Fruit fly (Drosophila melanogaster) whole organism, embryonic: ENCODE results near the gene Nckx30C.

ENCODE experiments used
- Atf-2 ChIP-seq: fragments of 200-800 bp; sonication (Bioruptor generic); optimal IDR thresholded peaks from 2 replicates; lab custom pipeline; 2016; ENCODE audit warnings: missing biosample characterization, missing genetic modification characterization
- CG10274 ChIP-seq: fragments of 200-800 bp; sonication (Bioruptor generic); optimal IDR thresholded peaks from 3 replicates; lab custom pipeline; 2017; ENCODE audit warnings: missing biosample characterization, mild to moderate bottlenecking, missing genetic modification characterization
- CG11398 ChIP-seq: fragments of 200-800 bp; sonication (Bioruptor generic); optimal IDR thresholded peaks from 2 replicates; lab custom pipeline; 2016; ENCODE audit warnings: missing biosample characterization, missing genetic modification characterization
- CG11456 ChIP-seq: fragments of 200-800 bp; sonication (Bioruptor generic); IDR thresholded peaks from 3 replicates; pipeline ENCODE4 v1.3.6; 2022; ENCODE audit warnings: missing biosample characterization, missing genetic modification characterization
- CG12769 ChIP-seq: fragments of 200-800 bp; sonication (Bioruptor generic); optimal IDR thresholded peaks from 2 replicates; lab custom pipeline; 2019; ENCODE audit warnings: missing biosample characterization, mild to moderate bottlenecking, missing genetic modification characterization, moderate library complexity
- CG14860 ChIP-seq: fragments of 200-800 bp; sonication (Bioruptor generic); IDR thresholded peaks from 3 replicates; pipeline ENCODE4 v1.3.6; 2022; ENCODE audit warnings: missing biosample characterization, missing genetic modification characterization; ENCODE audit not compliant: partially characterized antibody
- CG15514 ChIP-seq: fragments of 200-800 bp; sonication (Bioruptor generic); optimal IDR thresholded peaks from 3 replicates; lab custom pipeline; 2017; ENCODE audit warnings: missing biosample characterization, missing genetic modification characterization, mild to moderate bottlenecking, moderate library complexity, missing genetic modification reagents
- CG17186 ChIP-seq: fragments of 200-800 bp; sonication (Bioruptor generic); optimal IDR thresholded peaks from 3 replicates; lab custom pipeline; 2017; ENCODE audit warnings: missing biosample characterization, missing genetic modification reagents, missing genetic modification characterization
- CG17361 ChIP-seq: fragments of 200-800 bp; sonication (Bioruptor generic); IDR thresholded peaks from 3 replicates; pipeline ENCODE4 v1.3.6; 2022; ENCODE audit warnings: missing biosample characterization, missing genetic modification characterization
- CG2202 ChIP-seq: fragments of 200-800 bp; sonication (Bioruptor generic); optimal IDR thresholded peaks from 2 replicates; lab custom pipeline; 2018; ENCODE audit warnings: missing biosample characterization, mild to moderate bottlenecking, missing genetic modification characterization
- CG33213 ChIP-seq: fragments of 200-800 bp; sonication (Bioruptor generic); optimal IDR thresholded peaks from 3 replicates; lab custom pipeline; 2016; ENCODE audit warnings: missing biosample characterization, missing genetic modification characterization
- CG3838 ChIP-seq: fragments of 200-800 bp; sonication (Bioruptor generic); optimal IDR thresholded peaks from 3 replicates; lab custom pipeline; 2016; ENCODE audit warnings: missing biosample characterization, missing genetic modification characterization
- CG5245 ChIP-seq: fragments of 200-800 bp; sonication (Bioruptor generic); optimal IDR thresholded peaks from 3 replicates; lab custom pipeline; 2016; ENCODE audit warnings: missing biosample characterization, missing genetic modification characterization
- CG6175 ChIP-seq: fragments of 200-800 bp; sonication (Bioruptor generic); IDR thresholded peaks from 3 replicates; pipeline ENCODE4 v1.3.6; 2022; ENCODE audit warnings: missing biosample characterization, missing genetic modification characterization
- CG6254 ChIP-seq: fragments of 200-800 bp; sonication (Bioruptor generic); optimal IDR thresholded peaks from 3 replicates; lab custom pipeline; 2017; ENCODE audit warnings: mild to moderate bottlenecking, missing biosample characterization, missing genetic modification reagents, missing genetic modification characterization
- CG6813 ChIP-seq: fragments of 200-800 bp; sonication (Bioruptor generic); optimal IDR thresholded peaks from 2 replicates; lab custom pipeline; 2017; ENCODE audit warnings: missing biosample characterization, missing genetic modification characterization, mild to moderate bottlenecking, moderate library complexity, missing genetic modification reagents
- CG9817 ChIP-seq: fragments of 200-800 bp; sonication (Bioruptor generic); optimal IDR thresholded peaks from 2 replicates; lab custom pipeline; 2018; ENCODE audit warnings: missing biosample characterization, mild to moderate bottlenecking, missing genetic modification characterization, moderate library complexity
- Dbx ChIP-seq: fragments of 200-800 bp; sonication (Bioruptor generic); IDR thresholded peaks from 3 replicates; pipeline ENCODE4 v1.3.6; 2022; ENCODE audit warnings: missing biosample characterization, missing genetic modification characterization
- Doc2 ChIP-seq: fragments of 200-800 bp; sonication (Bioruptor generic); IDR thresholded peaks from 2 replicates; pipeline ENCODE4 v1.3.6; 2022; ENCODE audit warnings: missing biosample characterization, missing genetic modification characterization
- Elba2 ChIP-seq: fragments of 200-800 bp; sonication (Bioruptor generic); optimal IDR thresholded peaks from 3 replicates; lab custom pipeline; 2016; ENCODE audit warnings: missing biosample characterization, missing genetic modification characterization
- H2.0 ChIP-seq: fragments of 200-800 bp; sonication (Bioruptor generic); IDR thresholded peaks from 2 replicates; pipeline ENCODE4 v1.3.6; 2022; ENCODE audit warnings: missing biosample characterization, missing genetic modification characterization
- Max ChIP-seq: fragments of 200-800 bp; sonication (Bioruptor generic); optimal IDR thresholded peaks from 2 replicates; lab custom pipeline; 2016; ENCODE audit warnings: missing biosample characterization, mild to moderate bottlenecking, missing genetic modification characterization
- Ravus ChIP-seq: fragments of 200-800 bp; sonication (Bioruptor generic); IDR thresholded peaks from 2 replicates; pipeline ENCODE4 v1.3.6; 2022; ENCODE audit warnings: missing biosample characterization, missing genetic modification characterization
- Scr ChIP-seq: fragments of 200-800 bp; sonication (Bioruptor generic); IDR thresholded peaks from 2 replicates; pipeline ENCODE4 v1.3.6; 2022; ENCODE audit warnings: missing biosample characterization, missing genetic modification characterization; ENCODE audit not compliant: partially characterized antibody
- Side ChIP-seq: fragments of 200-800 bp; sonication (Bioruptor generic); optimal IDR thresholded peaks from 2 replicates; lab custom pipeline; 2016; ENCODE audit warnings: missing biosample characterization, missing genetic modification characterization
- Trl ChIP-seq, 3 experiments: fragments of >200 bp in 2 of 3; fragments of 200-800 bp in 1 of 3; sonication (Bioruptor generic) in 1 of 3; optimal IDR thresholded peaks; 2 replicates in 1 of 3; 3 replicates in 2 of 3; lab custom pipeline; 2016 to 2017; ENCODE audit warnings: missing biosample characterization in 1 of 3, missing genetic modification characterization in 1 of 3
- abd-A ChIP-seq: fragments of 200-800 bp; sonication (Bioruptor generic); optimal IDR thresholded peaks from 3 replicates; lab custom pipeline; 2019; ENCODE audit warnings: missing biosample characterization, mild to moderate bottlenecking, missing genetic modification characterization, moderate library complexity
- btn ChIP-seq: fragments of 200-800 bp; sonication (Bioruptor generic); optimal IDR thresholded peaks from 2 replicates; lab custom pipeline; 2016; ENCODE audit warnings: missing biosample characterization, missing genetic modification characterization
- chm ChIP-seq: fragments of 200-800 bp; sonication (Bioruptor generic); IDR thresholded peaks from 2 replicates; pipeline ENCODE4 v1.3.6; 2022; ENCODE audit warnings: missing biosample characterization, missing genetic modification characterization
- crc ChIP-seq: fragments of 200-800 bp; sonication (Bioruptor generic); optimal IDR thresholded peaks from 2 replicates; lab custom pipeline; 2016; ENCODE audit warnings: missing biosample characterization, missing genetic modification characterization
- crp ChIP-seq, 2 experiments: fragments of 200-800 bp; sonication (Bioruptor generic); optimal IDR thresholded peaks; 2 replicates in 1 of 2; 3 replicates in 1 of 2; lab custom pipeline; 2017; ENCODE audit warnings: missing biosample characterization in 2 of 2, missing genetic modification characterization in 2 of 2, mild to moderate bottlenecking in 1 of 2, moderate library complexity in 1 of 2
- dan ChIP-seq: fragments of 200-800 bp; sonication (Bioruptor generic); IDR thresholded peaks from 2 replicates; pipeline ENCODE4 v1.3.6; 2022; ENCODE audit warnings: missing biosample characterization, missing genetic modification characterization
- dati ChIP-seq: fragments of 200-800 bp; sonication (Bioruptor generic); IDR thresholded peaks from 2 replicates; pipeline ENCODE4 v1.3.6; 2022; ENCODE audit warnings: missing biosample characterization, missing genetic modification characterization
- dpn ChIP-seq, 2 experiments: fragments of 200-800 bp; sonication (Bioruptor generic); optimal IDR thresholded peaks; 3 replicates each; lab custom pipeline; 2016; ENCODE audit warnings: missing biosample characterization in 2 of 2, missing genetic modification characterization in 2 of 2
- fru ChIP-seq: fragments of >200 bp; optimal IDR thresholded peaks from 2 replicates; lab custom pipeline; 2017
- jigr1 ChIP-seq: fragments of 200-800 bp; sonication (Bioruptor generic); IDR thresholded peaks from 3 replicates; pipeline ENCODE4 v1.3.6; 2022; ENCODE audit warnings: missing biosample characterization, missing genetic modification characterization
- lilli ChIP-seq: fragments of 200-800 bp; sonication (Bioruptor generic); optimal IDR thresholded peaks from 3 replicates; lab custom pipeline; 2016; ENCODE audit warnings: missing biosample characterization, missing genetic modification characterization
- mld ChIP-seq: fragments of 200-800 bp; sonication (Bioruptor generic); IDR thresholded peaks from 3 replicates; pipeline ENCODE4 v1.3.6; 2022; ENCODE audit warnings: missing biosample characterization, missing genetic modification characterization; ENCODE audit not compliant: partially characterized antibody
- otp ChIP-seq: fragments of 200-800 bp; sonication (Bioruptor generic); IDR thresholded peaks from 3 replicates; pipeline ENCODE4, ENCODE4 v1.3.6; 2022; ENCODE audit warnings: missing biosample characterization, missing genetic modification characterization
- pb ChIP-seq: fragments of 200-800 bp; sonication (Bioruptor generic); optimal IDR thresholded peaks from 3 replicates; lab custom pipeline; 2016; ENCODE audit warnings: missing biosample characterization, missing genetic modification characterization
- pfk ChIP-seq: fragments of 200-800 bp; sonication (Bioruptor generic); optimal IDR thresholded peaks from 2 replicates; lab custom pipeline; 2018; ENCODE audit warnings: missing biosample characterization, mild to moderate bottlenecking, missing genetic modification characterization, moderate library complexity
- pnt ChIP-seq: fragments of 200-800 bp; sonication (Bioruptor generic); optimal IDR thresholded peaks from 3 replicates; lab custom pipeline; 2016; ENCODE audit warnings: missing biosample characterization, missing genetic modification characterization
- shn ChIP-seq: fragments of 200-800 bp; sonication (Bioruptor generic); optimal IDR thresholded peaks from 3 replicates; lab custom pipeline; 2016; ENCODE audit warnings: missing biosample characterization, missing genetic modification characterization
- sima ChIP-seq: fragments of 200-800 bp; sonication (Bioruptor generic); optimal IDR thresholded peaks from 2 replicates; lab custom pipeline; 2016; ENCODE audit warnings: missing biosample characterization, missing genetic modification characterization
- sisA ChIP-seq: fragments of 200-800 bp; sonication (Bioruptor generic); IDR thresholded peaks from 2 replicates; pipeline ENCODE4 v1.3.6; 2022; ENCODE audit warnings: missing biosample characterization, missing genetic modification characterization
- sr ChIP-seq: fragments of 200-800 bp; sonication (Bioruptor generic); IDR thresholded peaks from 3 replicates; pipeline ENCODE4 v1.3.6; 2022; ENCODE audit warnings: missing biosample characterization, missing genetic modification characterization
- ssp ChIP-seq: fragments of 200-800 bp; sonication (Bioruptor generic); IDR thresholded peaks from 2 replicates; pipeline ENCODE4 v1.3.6; 2022; ENCODE audit warnings: missing biosample characterization, missing genetic modification characterization
- vfl ChIP-seq: fragments of 200-800 bp; sonication (Bioruptor generic); optimal IDR thresholded peaks from 2 replicates; lab custom pipeline; 2016; ENCODE audit warnings: missing biosample characterization, missing genetic modification characterization
- vnd ChIP-seq: fragments of 200-800 bp; sonication (Bioruptor generic); IDR thresholded peaks from 3 replicates; pipeline ENCODE4 v1.3.6; 2022; ENCODE audit warnings: missing biosample characterization, missing genetic modification characterization; ENCODE audit not compliant: partially characterized antibody
- zf30C ChIP-seq: fragments of 200-800 bp; sonication (Bioruptor generic); optimal IDR thresholded peaks from 3 replicates; lab custom pipeline; 2018; ENCODE audit warnings: missing biosample characterization, mild to moderate bottlenecking, missing genetic modification characterization

Nckx30C gene

DNA sequence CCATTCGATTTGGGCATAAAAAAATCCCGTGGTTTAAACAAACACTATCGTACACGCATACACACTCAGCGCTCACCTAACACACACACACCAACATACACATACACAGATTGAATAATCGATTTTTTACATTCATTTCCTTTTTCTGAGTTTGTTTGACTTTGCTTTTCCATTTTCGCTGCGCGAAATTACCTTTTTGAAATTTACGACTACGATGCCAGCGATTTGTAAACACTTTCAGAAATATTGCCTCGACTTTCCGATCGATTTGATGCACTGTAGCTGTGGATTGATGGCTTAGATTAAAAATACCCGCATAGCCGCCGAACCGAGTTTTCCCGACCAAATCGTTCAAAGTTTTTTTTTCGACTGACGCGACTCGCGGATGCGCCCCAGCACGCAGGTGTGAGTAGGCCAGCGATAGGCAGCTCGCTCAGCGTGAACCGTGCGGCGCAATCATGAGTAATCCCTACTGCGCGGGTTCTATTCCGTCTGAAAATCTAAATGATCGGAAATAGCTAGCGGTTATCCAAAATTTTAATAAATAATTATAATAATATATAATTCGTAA is 47.3 kb downstream of the Nckx30C start, which contains the start of gene Pka-C1 (continued):
- peak; percentile 54; the same call in 1 of the 3 replicates for TF ChIP-seq CG6175 (GFP tag; lab: Robert Waterston, UW)
- peak; percentile 35 for TF ChIP-seq CG6254
- peak; percentile 7 for TF ChIP-seq CG2202 (tag; lab: Kevin White, UChicago)
- no peak for TF ChIP-seq Elba2 (GFP tag; lab: Kevin White, UChicago)
- peak; percentile 24 for TF ChIP-seq CG10274 (GFP tag; lab: Kevin White, UChicago)
- no peak for TF ChIP-seq CG3838 (GFP tag; lab: Kevin White, UChicago)
- TF ChIP-seq vnd (GFP tag; lab: Robert Waterston, UW): no peak
- peak; percentile 34 for TF ChIP-seq pfk (GFP tag; lab: Kevin White, UChicago)
- TF ChIP-seq Dbx: peak; percentile 62; the same call in 2 of the 3 replicates
- no peak for TF ChIP-seq Side
- peak; percentile 13 for TF ChIP-seq lilli (GFP tag; lab: Kevin White, UChicago)
- no peak for TF ChIP-seq Ravus (GFP tag; lab: Robert Waterston, UW)
- TF ChIP-seq pnt (GFP tag; lab: Kevin White, UChicago): no peak
- no peak for TF ChIP-seq CG11398 (GFP tag; lab: Kevin White, UChicago)
- no peak for TF ChIP-seq vfl (GFP tag; lab: Kevin White, UChicago)
- peak; percentile 29; the same call in 1 of the 3 replicates for TF ChIP-seq mld (GFP tag; lab: Robert Waterston, UW)
- no peak for TF ChIP-seq Atf-2 (GFP tag; lab: Kevin White, UChicago)
- TF ChIP-seq abd-A (tag; lab: Kevin White, UChicago): peak; percentile 74
- TF ChIP-seq zf30C (GFP tag; lab: Kevin White, UChicago): peak; percentile 32
- TF ChIP-seq sr (GFP tag; lab: Robert Waterston, UW): peak; percentile 35; the same call in 1 of the 3 replicates
- TF ChIP-seq CG14860 (GFP tag; lab: Robert Waterston, UW): no peak
- TF ChIP-seq CG9817 (tag; lab: Kevin White, UChicago): peak; percentile 46
- peak; percentile 45; the same call in 1 of the 3 replicates for TF ChIP-seq CG17361 (GFP tag; lab: Robert Waterston, UW)
- TF ChIP-seq fru (lab: Kevin White, UChicago): no peak
- TF ChIP-seq otp (GFP tag; lab: Robert Waterston, UW): no peak
- no peak for TF ChIP-seq btn (GFP tag; lab: Kevin White, UChicago)
- no peak for TF ChIP-seq Max (GFP tag; lab: Kevin White, UChicago)
- TF ChIP-seq CG11456 (GFP tag; lab: Robert Waterston, UW): peak; percentile 67; the same call in 1 of the 3 replicates
- TF ChIP-seq dpn (GFP tag; optimal IDR thresholded peaks at IDR 0.05; lab: Kevin White, UChicago): peak in 1 of 2 experiments; percentile 4
- peak; percentile 78 for TF ChIP-seq CG17186 (GFP tag; lab: Kevin White, UChicago)
- no peak for TF ChIP-seq Trl (optimal IDR thresholded peaks at IDR 0.05; lab: Kevin White, UChicago)
- TF ChIP-seq Trl (GFP tag; optimal IDR thresholded peaks at IDR 0.05; lab: Kevin White, UChicago): no peak
- TF ChIP-seq CG12769 (tag; lab: Kevin White, UChicago): no peak
- no peak for TF ChIP-seq CG5245
- no peak for TF ChIP-seq crp (GFP tag; optimal IDR thresholded peaks at IDR 0.05; lab: Kevin White, UChicago)
- TF ChIP-seq CG33213: peak; percentile 6
- 0 out of 2 replicates have a peak, but pooled peaks have one; percentile 21 for TF ChIP-seq sisA
- TF ChIP-seq H2.0 (GFP tag; lab: Robert Waterston, UW): peak; percentile 27; the same call in 1 of the 2 replicates
- TF ChIP-seq Scr (GFP tag; lab: Robert Waterston, UW): no peak
- TF ChIP-seq ssp (GFP tag; lab: Robert Waterston, UW): peak; percentile 48
- no peak for TF ChIP-seq crc (GFP tag; lab: Kevin White, UChicago)
- TF ChIP-seq CG15514 (GFP tag; lab: Kevin White, UChicago): peak; percentile 60
- no peak for TF ChIP-seq dan (GFP tag; lab: Robert Waterston, UW)
- no peak for TF ChIP-seq dati
- TF ChIP-seq Doc2 (GFP tag; lab: Robert Waterston, UW): no peak
- no peak for TF ChIP-seq shn (GFP tag; lab: Kevin White, UChicago)
- no peak for TF ChIP-seq CG6813 (GFP tag; lab: Kevin White, UChicago)
- peak; percentile 16 for TF ChIP-seq pb (GFP tag; lab: Kevin White, UChicago)
- no peak for TF ChIP-seq jigr1
- peak; percentile 85 for TF ChIP-seq chm (GFP tag; lab: Robert Waterston, UW)
- TF ChIP-seq sima (GFP tag; lab: Kevin White, UChicago): no peak
